Worm (Caenorhabditis elegans): ENCODE data around the gene W05E10.1.

ce11 chrV:11660566-11660965, 30.9 kb downstream of the W05E10.1 start:
- TF ChIP-seq ama-1 (optimal IDR thresholded peaks at IDR 0.05) (no peak), C38D4.7 (GFP tag; optimal IDR thresholded peaks at IDR 0.05) (no peak), nhr-232 (tag; optimal IDR thresholded peaks at IDR 0.05) (no peak), nhr-11 (tag; optimal IDR thresholded peaks at IDR 0.05) (no peak), pqm-1 (tag; optimal IDR thresholded peaks at IDR 0.05) (no peak), fax-1 (tag; optimal IDR thresholded peaks at IDR 0.05) (no peak), ceh-48 (tag; optimal IDR thresholded peaks at IDR 0.05) (no peak), lin-11 (tag; optimal IDR thresholded peaks at IDR 0.05) (no peak), elt-2 (tag; optimal IDR thresholded peaks at IDR 0.05) (no peak), hlh-15 (tag; optimal IDR thresholded peaks at IDR 0.05) (no peak)

Data from whole organism, late embryonic.